Worm (Caenorhabditis elegans): ENCODE measurements around the gene W03A5.2.

DNA sequence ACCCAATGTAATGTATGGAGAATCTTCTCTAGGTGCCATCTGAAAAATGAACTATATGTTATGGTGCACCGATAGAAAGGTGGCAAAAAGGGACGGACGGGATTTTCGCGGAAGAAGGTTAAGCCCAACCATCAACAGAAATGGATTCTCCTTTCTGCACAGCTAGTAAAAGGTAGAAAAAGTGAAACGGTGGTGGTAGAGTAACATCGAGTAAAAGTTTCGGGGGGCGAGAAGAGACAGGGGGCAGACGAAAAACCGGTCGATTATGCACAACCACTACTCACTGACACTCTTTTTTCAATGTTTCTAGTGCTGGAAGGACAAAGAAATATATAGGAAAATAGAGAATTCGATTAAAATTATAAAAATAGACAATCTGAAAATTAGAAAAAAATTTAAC lies 13.7 kb downstream of the W03A5.2 start:
- TF ChIP-seq mep-1 (tag; optimal IDR thresholded peaks at IDR 0.05) (no peak), mab-9 (GFP tag; IDR thresholded peaks at IDR 0.05) (no peak), alr-1 (tag; optimal IDR thresholded peaks at IDR 0.05; ENCODE audit: borderline replicate concordance) (no peak), aly-2 (tag; optimal IDR thresholded peaks at IDR 0.05) (no peak), ama-1 (optimal IDR thresholded peaks at IDR 0.05) (no peak), sox-4 (tag; optimal IDR thresholded peaks at IDR 0.05) (no peak)
